Worm (Caenorhabditis elegans): ENCODE results near the gene vig-1.

The vig-1 gene

DNA sequence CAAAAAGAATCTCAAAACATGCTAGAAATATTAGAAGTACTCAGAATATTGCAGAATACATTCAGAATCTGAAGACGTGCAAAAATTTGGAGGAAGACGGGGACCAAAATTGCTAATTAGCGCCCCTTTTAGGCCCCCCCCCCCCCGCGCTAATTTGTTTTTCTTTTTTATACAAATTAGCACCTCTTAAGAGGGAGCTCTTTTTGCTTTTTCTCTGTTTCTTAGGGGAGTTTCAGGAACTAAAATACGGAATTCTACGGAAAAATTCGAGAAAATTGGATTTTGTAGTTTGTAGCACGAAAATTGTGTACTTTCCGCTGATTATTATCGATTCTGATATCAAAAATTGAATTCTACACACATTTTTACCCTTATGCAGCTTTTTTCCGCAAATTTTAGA is 19.3 kb upstream of the vig-1 start, which contains the start of gene glb-31:
glb-31 (minus strand) TSS at position 101 of the 400 bp plus-strand sequence.
- TF ChIP-seq hmg-1.1 (GFP tag; IDR thresholded peaks at IDR 0.05) (no peak), madf-9 (GFP tag; conservative IDR thresholded peaks at IDR 0.05) (no peak)

DNA sequence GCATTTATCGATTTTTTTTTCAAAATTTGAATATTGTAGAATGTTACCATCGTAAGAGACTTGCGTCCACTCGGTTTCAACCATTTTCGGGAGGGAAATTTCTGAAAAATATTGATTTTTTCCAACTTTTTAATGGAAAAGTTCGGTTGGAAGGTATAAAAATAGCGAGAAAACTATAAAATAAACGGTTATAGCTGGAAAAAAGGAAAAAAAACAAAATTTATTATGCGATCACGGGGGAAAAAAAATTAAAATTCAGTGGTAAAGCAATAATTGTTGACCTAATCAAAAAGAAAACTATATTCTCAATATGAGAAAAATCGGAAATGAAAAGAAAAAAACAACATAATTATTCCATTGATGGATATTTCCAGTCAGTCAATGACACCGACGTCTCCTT is 14.8 kb upstream of the vig-1 start, which contains the start of gene emc-2:
emc-2 (minus strand) TSS at position 101 of the 400 bp plus-strand sequence.
- peak; percentile 9 for TF ChIP-seq ceh-28 (tag; optimal IDR thresholded peaks at IDR 0.05)
- TF ChIP-seq daf-16 (GFP tag; optimal IDR thresholded peaks at IDR 0.05), result no peak
- TF ChIP-seq daf-16 (tag; optimal IDR thresholded peaks at IDR 0.05), result no peak
- no peak for TF ChIP-seq R02D3.7 (tag; optimal IDR thresholded peaks at IDR 0.05)
- no peak for TF ChIP-seq set-16 (GFP tag; IDR thresholded peaks at IDR 0.05)
- TF ChIP-seq zip-2 (tag; optimal IDR thresholded peaks at IDR 0.05), result no peak
- TF ChIP-seq unc-62 (GFP tag; optimal IDR thresholded peaks at IDR 0.05 in 1 of 2), result peak in 1 of 2 experiments; percentile 25
- TF ChIP-seq unc-62 (tag; optimal IDR thresholded peaks at IDR 0.05), result no peak
- TF ChIP-seq nhr-28 (tag; optimal IDR thresholded peaks at IDR 0.05), result no peak
- TF ChIP-seq skn-1 (tag; optimal IDR thresholded peaks at IDR 0.05), result no peak
- TF ChIP-seq snpc-1.2 (GFP tag; IDR thresholded peaks at IDR 0.05), result no peak
- no peak for TF ChIP-seq lir-3 (tag; optimal IDR thresholded peaks at IDR 0.05)
- TF ChIP-seq ces-1 (GFP tag; optimal IDR thresholded peaks at IDR 0.05), result no peak

DNA sequence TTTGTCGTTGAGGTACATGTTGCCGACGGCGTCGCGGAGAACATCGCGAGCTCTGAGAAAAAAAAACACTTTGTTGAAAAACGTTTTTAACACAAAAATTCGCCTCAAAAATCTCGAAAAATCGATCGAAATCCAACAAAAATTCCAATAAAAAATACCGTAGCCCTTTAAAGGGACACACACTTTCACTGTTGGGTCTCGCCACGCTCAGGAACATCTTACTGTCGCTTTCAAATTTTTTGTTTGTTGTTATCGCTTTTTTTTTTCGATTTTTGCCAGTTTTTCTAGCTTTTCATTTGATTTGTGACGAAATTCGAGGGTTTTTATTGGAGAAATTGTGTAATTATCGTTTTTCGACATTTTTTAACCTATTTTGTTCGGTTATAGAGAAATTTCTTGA is 14.3 kb upstream of the vig-1 start:
- TF ChIP-seq dmd-8 (GFP tag; IDR thresholded peaks at IDR 0.05) (no peak), ZK546.5 (tag; optimal IDR thresholded peaks at IDR 0.05) (no peak), spr-1 (tag; optimal IDR thresholded peaks at IDR 0.05) (no peak), aha-1 (tag) (peak; percentile 38), snpc-4 (tag; optimal IDR thresholded peaks at IDR 0.05) (no peak), F49E8.2 (tag; optimal IDR thresholded peaks at IDR 0.05; ENCODE audit: borderline replicate concordance) (peak; percentile 51), ceh-28 (tag; optimal IDR thresholded peaks at IDR 0.05) (no peak), daf-19 (GFP tag; conservative IDR thresholded peaks at IDR 0.05) (no peak), mdt-29 (GFP tag; IDR thresholded peaks at IDR 0.05) (no peak), lsy-2 (tag; optimal IDR thresholded peaks at IDR 0.05) (peak in 1 of 2 experiments; percentile 29), lin-38 (GFP tag; IDR thresholded peaks at IDR 0.05) (peak; percentile 47), nhr-77 (tag; optimal IDR thresholded peaks at IDR 0.05) (no peak), Y48G9A.11 (GFP tag; IDR thresholded peaks at IDR 0.05) (peak; percentile 26; the same call in 1 of the 2 replicates), ztf-7 (tag; optimal IDR thresholded peaks at IDR 0.05) (no peak), T20F7.1 (GFP tag; optimal IDR thresholded peaks at IDR 0.05) (no peak)

DNA sequence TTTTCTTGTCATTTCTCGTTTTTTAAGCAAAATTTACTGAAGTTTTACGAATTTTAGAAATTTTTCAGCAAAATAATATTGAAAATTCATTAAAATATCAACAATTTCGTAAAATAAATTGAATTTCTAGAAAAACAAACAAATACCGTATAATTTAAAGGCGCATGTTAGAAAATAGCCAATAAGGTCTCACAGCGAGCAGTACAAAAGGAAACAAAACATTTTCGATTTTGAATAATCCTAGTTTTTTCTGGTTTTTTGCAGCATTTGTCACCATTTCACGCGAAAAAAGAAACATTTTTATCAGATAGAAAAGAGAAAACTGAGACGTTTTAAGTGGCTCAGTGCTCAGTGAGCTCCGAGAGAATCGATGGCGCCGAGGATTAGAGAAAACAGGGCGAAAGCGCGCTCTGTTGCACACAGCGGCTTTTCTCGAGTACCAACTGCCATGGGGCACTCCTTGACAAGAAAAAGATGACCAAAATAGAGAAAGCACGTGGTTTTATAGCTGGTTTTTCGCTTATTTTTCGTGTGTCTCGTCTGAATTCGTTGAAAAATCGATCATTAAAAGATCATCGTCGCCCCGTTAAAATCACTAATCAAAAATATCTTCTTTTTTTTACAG is 10.8 kb upstream of the vig-1 start, which contains the start of the genes alh-6 and fcho-1:
alh-6 (minus strand) TSS at position 242 of the 625 bp plus-strand sequence.
fcho-1 (plus strand) TSS at position 624 of the 625 bp plus-strand sequence.
- TF ChIP-seq hlh-30 (tag; optimal IDR thresholded peaks at IDR 0.05; ENCODE audit: insufficient read depth), result peak; percentile 87
- peak in 1 of 2 experiments; percentile 38 for TF ChIP-seq mdl-1 (tag; optimal IDR thresholded peaks at IDR 0.05)
- TF ChIP-seq hlh-11 (tag; optimal IDR thresholded peaks at IDR 0.05), result peak; percentile 7
- TF ChIP-seq pha-4 (GFP tag; IDR thresholded peaks at IDR 0.05), result no peak
- no peak for TF ChIP-seq pha-4 (tag; optimal IDR thresholded peaks at IDR 0.05)
- TF ChIP-seq lim-7 (GFP tag; IDR thresholded peaks at IDR 0.05), result no peak
- peak in 1 of 2 experiments; percentile 29 for TF ChIP-seq lsy-2 (tag; optimal IDR thresholded peaks at IDR 0.05)
- no peak for TF ChIP-seq gei-8 (GFP tag; optimal IDR thresholded peaks at IDR 0.05)
- peak; percentile 49 for TF ChIP-seq mxl-3 (GFP tag; optimal IDR thresholded peaks at IDR 0.05)
- peak; percentile 44 for TF ChIP-seq aha-1 (tag)
- TF ChIP-seq lin-38 (GFP tag; IDR thresholded peaks at IDR 0.05), result peak; percentile 31

Data from whole organism, L4 larva.